Worm (Caenorhabditis elegans) whole organism, young adult: ENCODE results near the gene Y39A3B.8.

Experiments used
- C06A6.2 ChIP-seq: fragments of 200-800 bp; sonication (Bioruptor generic); conservative IDR thresholded peaks from 2 replicates; pipeline ENCODE4 v1.3.6; 2022; ENCODE audit warnings: missing genetic modification characterization, missing compliant biosample characterization
- F33H1.4 ChIP-seq: fragments of 200-800 bp; sonication (Bioruptor generic); IDR thresholded peaks from 2 replicates; pipeline ENCODE4 v1.3.6; 2022; ENCODE audit warnings: missing genetic modification reagents, missing genetic modification characterization, missing compliant biosample characterization
- F39B2.1 ChIP-seq: fragments of 200-800 bp; sonication (Bioruptor generic); IDR thresholded peaks from 2 replicates; pipeline ENCODE4 v1.3.6; 2022; ENCODE audit warnings: missing genetic modification reagents, missing genetic modification characterization, missing compliant biosample characterization
- F49E8.2 ChIP-seq: sonication (generic microtip); optimal IDR thresholded peaks from 3 replicates; lab custom pipeline; 2017; ENCODE audit warnings: missing genetic modification characterization, mild to moderate bottlenecking, missing compliant biosample characterization, antibody characterized with exemption, moderate library complexity; ENCODE audit not compliant: insufficient read depth
- F52B5.7 ChIP-seq: sonication (generic microtip); optimal IDR thresholded peaks from 2 replicates; lab custom pipeline; 2016; ENCODE audit warnings: mild to moderate bottlenecking, missing genetic modification characterization, missing compliant biosample characterization
- F57A8.1 ChIP-seq: fragments of 200-800 bp; sonication (Bioruptor generic); optimal IDR thresholded peaks from 2 replicates; lab custom pipeline; 2018; ENCODE audit warnings: mild to moderate bottlenecking, missing genetic modification characterization, moderate library complexity, missing compliant biosample characterization
- F57C9.4 ChIP-seq: sonication (generic microtip); optimal IDR thresholded peaks from 2 replicates; lab custom pipeline; 2017; ENCODE audit warnings: mild to moderate bottlenecking, missing genetic modification characterization, missing compliant biosample characterization
- T26A5.8 ChIP-seq: sonication (generic microtip); optimal IDR thresholded peaks from 2 replicates; lab custom pipeline; 2016; ENCODE audit warnings: missing genetic modification characterization, missing compliant biosample characterization
- Y53F4B.3 ChIP-seq: fragments of 200-800 bp; sonication (Bioruptor generic); IDR thresholded peaks from 2 replicates; pipeline ENCODE4 v1.3.6; 2022; ENCODE audit warnings: missing genetic modification reagents, missing genetic modification characterization, missing compliant biosample characterization
- Y56A3A.18 ChIP-seq: fragments of 200-800 bp; sonication (Bioruptor generic); IDR thresholded peaks from 2 replicates; pipeline ENCODE4 v1.3.6; 2022; ENCODE audit warnings: missing genetic modification reagents, missing genetic modification characterization, missing compliant biosample characterization
- aptf-3 ChIP-seq: fragments of 200-800 bp; sonication (Bioruptor generic); IDR thresholded peaks from 2 replicates; pipeline ENCODE4 v1.3.6; 2022; ENCODE audit warnings: missing genetic modification characterization, missing compliant biosample characterization
- attf-3 ChIP-seq: fragments of 200-800 bp; sonication (Bioruptor generic); conservative IDR thresholded peaks from 2 replicates; pipeline ENCODE4 v1.3.6; 2022; ENCODE audit warnings: missing genetic modification reagents, missing genetic modification characterization, missing compliant biosample characterization
- attf-5 ChIP-seq: fragments of 200-800 bp; sonication (Bioruptor generic); optimal IDR thresholded peaks from 2 replicates; lab custom pipeline; 2018; ENCODE audit warnings: mild to moderate bottlenecking, missing genetic modification characterization, missing compliant biosample characterization
- attf-6 ChIP-seq: fragments of 200-800 bp; sonication (Bioruptor generic); IDR thresholded peaks from 2 replicates; pipeline ENCODE4 v1.3.6; 2022; ENCODE audit warnings: missing genetic modification reagents, missing genetic modification characterization, missing compliant biosample characterization
- bed-1 ChIP-seq: fragments of 200-800 bp; sonication (Bioruptor generic); IDR thresholded peaks from 2 replicates; pipeline ENCODE4 v1.3.6; 2022; ENCODE audit warnings: missing genetic modification reagents, missing genetic modification characterization, missing compliant biosample characterization
- ceh-27 ChIP-seq: fragments of 200-800 bp; sonication (Bioruptor generic); optimal IDR thresholded peaks from 2 replicates; lab custom pipeline; 2018; ENCODE audit warnings: mild to moderate bottlenecking, missing genetic modification characterization, moderate library complexity, missing compliant biosample characterization
- ceh-58 ChIP-seq: fragments of 200-800 bp; sonication (Bioruptor generic); IDR thresholded peaks from 2 replicates; pipeline ENCODE4 v1.3.6; 2022; ENCODE audit warnings: missing genetic modification characterization, missing compliant biosample characterization
- ceh-79 ChIP-seq: sonication (generic microtip); optimal IDR thresholded peaks from 2 replicates; lab custom pipeline; 2017; ENCODE audit warnings: mild to moderate bottlenecking, missing genetic modification characterization, missing compliant biosample characterization
- chd-7 ChIP-seq: sonication (generic microtip); optimal IDR thresholded peaks from 2 replicates; lab custom pipeline; 2016; ENCODE audit warnings: mild to moderate bottlenecking, missing genetic modification characterization, moderate library complexity, missing compliant biosample characterization
- efl-1 ChIP-seq: fragments of 150-350 bp; optimal IDR thresholded peaks from 2 replicates; lab custom pipeline; 2014; ENCODE audit warnings: missing biosample characterization, missing genetic modification reagents, missing genetic modification characterization
- egrh-3 ChIP-seq: fragments of 200-800 bp; sonication (Bioruptor generic); IDR thresholded peaks from 2 replicates; pipeline ENCODE4 v1.3.6; 2022; ENCODE audit warnings: missing genetic modification reagents, missing genetic modification characterization, missing compliant biosample characterization
- ets-4 ChIP-seq: fragments of 200-800 bp; sonication (Bioruptor generic); optimal IDR thresholded peaks from 2 replicates; lab custom pipeline; 2018; ENCODE audit warnings: mild to moderate bottlenecking, missing genetic modification characterization, missing compliant biosample characterization
- fkh-3 ChIP-seq: sonication (generic microtip); optimal IDR thresholded peaks from 2 replicates; lab custom pipeline; 2016; ENCODE audit warnings: mild to moderate bottlenecking, missing genetic modification characterization, missing compliant biosample characterization
- gei-17 ChIP-seq: fragments of 200-800 bp; sonication (Bioruptor generic); optimal IDR thresholded peaks from 2 replicates; lab custom pipeline; 2018; ENCODE audit warnings: mild to moderate bottlenecking, missing genetic modification characterization, missing compliant biosample characterization
- him-1 ChIP-seq: sonication (generic microtip); optimal IDR thresholded peaks from 2 replicates; lab custom pipeline; 2016; ENCODE audit warnings: missing genotype, missing genetic modification reagents, missing genetic modification characterization, missing compliant biosample characterization
- lag-1 ChIP-seq: fragments of 200-800 bp; sonication (Bioruptor generic); IDR thresholded peaks from 2 replicates; pipeline ENCODE4 v1.3.6; 2022; ENCODE audit warnings: missing genetic modification reagents, missing genetic modification characterization, missing compliant biosample characterization
- lin-35 ChIP-seq, 3 experiments: fragments of 150-350 bp in 2 of 3; sonication (generic microtip) in 1 of 3; optimal IDR thresholded peaks; 2 replicates each; lab custom pipeline; 2014 to 2018; ENCODE audit warnings: missing biosample characterization in 3 of 3, missing genetic modification characterization in 3 of 3, missing genetic modification reagents in 3 of 3
- lin-40 ChIP-seq: sonication (generic microtip); optimal IDR thresholded peaks from 2 replicates; lab custom pipeline; 2016; ENCODE audit warnings: missing genetic modification characterization, mild to moderate bottlenecking, missing compliant biosample characterization, missing genotype, missing genetic modification reagents
- lin-54 ChIP-seq: fragments of 200-800 bp; sonication (Bioruptor generic); optimal IDR thresholded peaks from 2 replicates; lab custom pipeline; 2018; ENCODE audit warnings: mild to moderate bottlenecking, missing genetic modification characterization, missing compliant biosample characterization
- madf-6 ChIP-seq: fragments of 200-800 bp; sonication (Bioruptor generic); IDR thresholded peaks from 2 replicates; pipeline ENCODE4 v1.3.6; 2022; ENCODE audit warnings: missing genetic modification reagents, missing genetic modification characterization, missing compliant biosample characterization
- madf-8 ChIP-seq: fragments of 200-800 bp; sonication (Bioruptor generic); conservative IDR thresholded peaks from 2 replicates; pipeline ENCODE4 v1.3.6; 2022; ENCODE audit warnings: missing genetic modification reagents, missing genetic modification characterization, missing compliant biosample characterization
- mcd-1 ChIP-seq: fragments of 200-800 bp; sonication (Bioruptor generic); IDR thresholded peaks from 2 replicates; pipeline ENCODE4 v1.3.6; 2022; ENCODE audit warnings: missing genetic modification reagents, missing genetic modification characterization, missing compliant biosample characterization
- nfya-1 ChIP-seq: sonication (generic microtip); optimal IDR thresholded peaks from 2 replicates; lab custom pipeline; 2017; ENCODE audit warnings: antibody characterized with exemption, missing compliant biosample characterization, missing genetic modification characterization, borderline replicate concordance; ENCODE audit not compliant: insufficient read depth
- nhr-179 ChIP-seq: sonication (generic microtip); optimal IDR thresholded peaks from 2 replicates; lab custom pipeline; 2016; ENCODE audit warnings: mild to moderate bottlenecking, missing genetic modification characterization, missing compliant biosample characterization
- nhr-80 ChIP-seq: sonication (generic microtip); optimal IDR thresholded peaks from 2 replicates; lab custom pipeline; 2016; ENCODE audit warnings: missing genetic modification characterization, missing compliant biosample characterization
- pbrm-1 ChIP-seq: fragments of 200-800 bp; sonication (Bioruptor generic); IDR thresholded peaks from 2 replicates; pipeline ENCODE4 v1.3.6; 2022; ENCODE audit warnings: missing genetic modification reagents, missing genetic modification characterization, missing compliant biosample characterization
- rec-8 ChIP-seq, 2 experiments: sonication (generic microtip); optimal IDR thresholded peaks; 2 replicates each; lab custom pipeline; 2016; ENCODE audit warnings: mild to moderate bottlenecking in 2 of 2, missing genetic modification characterization in 2 of 2, missing genetic modification reagents in 2 of 2, missing genotype in 2 of 2, missing biosample characterization in 1 of 2, missing compliant biosample characterization in 1 of 2, moderate library complexity in 1 of 2
- snpc-3.4 ChIP-seq: sonication (generic microtip); optimal IDR thresholded peaks from 2 replicates; lab custom pipeline; 2017; ENCODE audit warnings: missing genetic modification characterization, mild to moderate bottlenecking, missing compliant biosample characterization, antibody characterized with exemption, moderate library complexity, missing genotype, missing genetic modification reagents
- somi-1 ChIP-seq: fragments of 200-800 bp; sonication (Bioruptor generic); optimal IDR thresholded peaks from 2 replicates; lab custom pipeline; 2018; ENCODE audit warnings: mild to moderate bottlenecking, missing genetic modification characterization, missing compliant biosample characterization
- sptf-2 ChIP-seq: fragments of 200-800 bp; sonication (Bioruptor generic); optimal IDR thresholded peaks from 2 replicates; lab custom pipeline; 2018; ENCODE audit warnings: mild to moderate bottlenecking, missing genetic modification characterization, missing compliant biosample characterization
- tlf-1 ChIP-seq: fragments of 200-800 bp; sonication (Bioruptor generic); optimal IDR thresholded peaks from 2 replicates; lab custom pipeline; 2018; ENCODE audit warnings: mild to moderate bottlenecking, missing genetic modification characterization, missing compliant biosample characterization
- xnd-1 ChIP-seq: sonication (generic microtip); optimal IDR thresholded peaks from 2 replicates; lab custom pipeline; 2016; ENCODE audit warnings: missing genotype, missing genetic modification reagents, missing genetic modification characterization, missing compliant biosample characterization
- zfh-2 ChIP-seq: fragments of 200-800 bp; sonication (Bioruptor generic); conservative IDR thresholded peaks from 2 replicates; pipeline ENCODE4 v1.3.6; 2022; ENCODE audit warnings: missing genetic modification reagents, missing genetic modification characterization, missing compliant biosample characterization
- zim-3 ChIP-seq: sonication (generic microtip); optimal IDR thresholded peaks from 2 replicates; lab custom pipeline; 2017; ENCODE audit warnings: mild to moderate bottlenecking, missing genetic modification characterization, moderate library complexity, missing compliant biosample characterization
- ztf-25 ChIP-seq: fragments of 200-800 bp; sonication (Bioruptor generic); IDR thresholded peaks from 2 replicates; pipeline ENCODE4 v1.3.6; 2022; ENCODE audit warnings: missing genetic modification reagents, missing genetic modification characterization, missing compliant biosample characterization
- ztf-28 ChIP-seq: fragments of 200-800 bp; sonication (Bioruptor generic); IDR thresholded peaks from 2 replicates; pipeline ENCODE4 v1.3.6; 2022; ENCODE audit warnings: missing genetic modification reagents, missing genetic modification characterization, missing compliant biosample characterization

Gene Y39A3B.8

DNA sequence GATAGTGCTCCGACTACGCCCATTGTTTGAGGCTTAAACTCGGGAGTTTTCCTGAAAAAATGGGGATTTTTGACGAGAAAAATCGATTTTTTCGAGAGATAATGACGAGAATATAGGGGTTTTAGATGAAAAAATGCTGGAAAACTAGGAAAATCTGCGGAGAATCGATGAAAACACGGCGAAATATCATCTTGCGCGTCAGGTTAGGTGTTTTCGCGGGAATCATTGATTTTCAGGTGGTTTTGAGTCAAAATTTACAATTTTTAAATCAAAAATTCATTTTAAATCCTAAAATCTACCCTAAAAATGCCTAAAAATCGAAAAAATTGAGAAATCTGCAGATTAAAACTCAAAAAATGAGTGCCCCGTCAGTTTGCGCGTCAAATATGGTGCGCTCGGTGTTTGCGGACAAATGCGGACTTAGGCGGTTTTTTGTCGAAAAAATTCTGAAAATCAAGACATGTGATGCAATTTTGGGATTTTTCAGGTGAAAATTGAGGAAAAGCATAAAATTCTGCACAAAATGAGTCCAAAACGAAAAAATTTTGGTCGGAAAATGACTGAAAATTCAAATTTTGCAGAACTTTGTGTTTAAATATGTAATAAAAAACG, 25.8 kb upstream of the Y39A3B.8 start, which contains the start of gene mboa-6:
Gene mboa-6 (minus strand): TSS at position 51 of the 612 bp plus-strand sequence.
- TF ChIP-seq nfya-1 (tag; lab: Kevin White, UChicago), result no peak
- TF ChIP-seq F39B2.1 (GFP tag; lab: Robert Waterston, UW), result no peak
- TF ChIP-seq gei-17 (GFP tag; lab: Kevin White, UChicago), result no peak
- TF ChIP-seq zim-3 (tag; lab: Kevin White, UChicago), result no peak
- TF ChIP-seq F49E8.2 (tag; lab: Kevin White, UChicago), result no peak
- TF ChIP-seq attf-6 (GFP tag; lab: Robert Waterston, UW), result no peak
- TF ChIP-seq F33H1.4, result no peak
- TF ChIP-seq ztf-25 (GFP tag; lab: Robert Waterston, UW), result no peak
- TF ChIP-seq Y53F4B.3, result no peak
- TF ChIP-seq aptf-3, result no peak
- TF ChIP-seq tlf-1 (GFP tag; lab: Kevin White, UChicago), result no peak
- TF ChIP-seq egrh-3 (GFP tag; lab: Robert Waterston, UW), result no peak
- TF ChIP-seq lin-40 (tag; lab: Kevin White, UChicago), result no peak
- TF ChIP-seq ceh-58, result no peak
- no peak for TF ChIP-seq attf-3 (GFP tag; lab: Robert Waterston, UW)
- no peak for TF ChIP-seq F57C9.4 (tag; lab: Kevin White, UChicago)
- no peak for TF ChIP-seq nhr-80 (tag; lab: Kevin White, UChicago)
- no peak for TF ChIP-seq bed-1 (GFP tag; lab: Robert Waterston, UW)

DNA sequence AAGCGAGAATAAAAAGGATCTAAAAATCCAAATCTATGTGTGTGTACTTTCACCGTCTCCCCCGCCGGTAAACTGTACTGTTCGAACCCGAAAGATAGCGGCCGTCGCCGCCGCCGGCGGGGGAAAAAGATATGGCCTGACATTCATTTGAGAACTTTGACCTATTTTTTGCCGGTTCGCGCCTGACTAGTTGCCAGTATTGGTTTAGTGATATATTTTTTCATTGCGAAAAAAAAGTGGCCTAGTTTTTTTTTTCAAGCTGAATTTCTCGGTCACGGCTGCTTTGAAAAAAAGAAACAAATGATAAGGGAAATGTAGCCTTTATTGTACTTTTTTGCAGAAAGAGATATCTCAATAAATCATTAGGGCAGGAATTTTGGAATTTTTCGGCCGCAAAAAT, 25.2 kb upstream of the Y39A3B.8 start:
- TF ChIP-seq madf-6 (GFP tag; lab: Robert Waterston, UW), result peak; percentile 69
- no peak for TF ChIP-seq ztf-28
- no peak for TF ChIP-seq him-1 (tag; lab: Kevin White, UChicago)
- TF ChIP-seq attf-5 (GFP tag; lab: Kevin White, UChicago), result peak; percentile 56
- TF ChIP-seq ceh-27 (GFP tag; lab: Kevin White, UChicago), result no peak
- no peak for TF ChIP-seq snpc-3.4
- no peak for TF ChIP-seq ets-4 (GFP tag; lab: Kevin White, UChicago)
- TF ChIP-seq lin-35 (GFP tag; optimal IDR thresholded peaks at IDR 0.05; lab: Kevin White, UChicago), result no peak
- TF ChIP-seq efl-1 (GFP tag; lab: Kevin White, UChicago), result peak; percentile 72
- TF ChIP-seq lag-1 (GFP tag; lab: Robert Waterston, UW), result no peak
- TF ChIP-seq F57A8.1 (GFP tag; lab: Kevin White, UChicago), result no peak
- no peak for TF ChIP-seq T26A5.8 (tag; lab: Kevin White, UChicago)
- TF ChIP-seq sptf-2 (GFP tag; lab: Kevin White, UChicago), result no peak
- no peak for TF ChIP-seq F52B5.7
- no peak for TF ChIP-seq rec-8 (tag; optimal IDR thresholded peaks at IDR 0.05; lab: Kevin White, UChicago)
- TF ChIP-seq F33H1.4, result 0 out of 2 replicates have a peak, but pooled peaks have one; percentile 7
- no peak for TF ChIP-seq chd-7
- peak; percentile 78 for TF ChIP-seq nhr-80 (tag; lab: Kevin White, UChicago)
- peak; percentile 18 for TF ChIP-seq lin-54
- TF ChIP-seq pbrm-1 (GFP tag; lab: Robert Waterston, UW), result no peak
- TF ChIP-seq madf-8 (GFP tag; lab: Robert Waterston, UW), result 0 out of 2 replicates have a peak, but pooled peaks have one; percentile 13
- no peak for TF ChIP-seq Y56A3A.18 (GFP tag; lab: Robert Waterston, UW)
- no peak for TF ChIP-seq fkh-3 (tag; lab: Kevin White, UChicago)
- TF ChIP-seq nhr-179 (tag; lab: Kevin White, UChicago), result no peak
- no peak for TF ChIP-seq xnd-1
- TF ChIP-seq C06A6.2, result no peak
- TF ChIP-seq ceh-79 (tag; lab: Kevin White, UChicago), result no peak
- no peak for TF ChIP-seq somi-1
- peak; percentile 23; the same call in 1 of the 2 replicates for TF ChIP-seq mcd-1 (GFP tag; lab: Robert Waterston, UW)
- TF ChIP-seq zfh-2 (GFP tag; lab: Robert Waterston, UW), result no peak
